Fruit fly (Drosophila melanogaster) Kc167 (cell line): ENCODE data around the gene CG5808.

Source experiments
- Myc ChIP-seq: fragments of >200 bp; optimal IDR thresholded peaks from 2 replicates; lab custom pipeline; 2017; ENCODE audit warnings: missing external identifiers
- Sin3A ChIP-seq: fragments of >200 bp; optimal IDR thresholded peaks from 2 replicates; lab custom pipeline; 2018; ENCODE audit warnings: missing external identifiers
- h ChIP-seq: fragments of >200 bp; optimal IDR thresholded peaks from 3 replicates; lab custom pipeline; 2018; ENCODE audit warnings: missing external identifiers
- insv ChIP-seq: fragments of >200 bp; optimal IDR thresholded peaks from 3 replicates; lab custom pipeline; 2018; ENCODE audit warnings: missing external identifiers
- psq ChIP-seq: fragments of >200 bp; optimal IDR thresholded peaks from 2 replicates; lab custom pipeline; 2017; ENCODE audit warnings: missing external identifiers
- ttk ChIP-seq: sonication (Bioruptor generic); optimal IDR thresholded peaks from 2 replicates; lab custom pipeline; 2017; ENCODE audit warnings: missing external identifiers

The CG5808 gene

DNA sequence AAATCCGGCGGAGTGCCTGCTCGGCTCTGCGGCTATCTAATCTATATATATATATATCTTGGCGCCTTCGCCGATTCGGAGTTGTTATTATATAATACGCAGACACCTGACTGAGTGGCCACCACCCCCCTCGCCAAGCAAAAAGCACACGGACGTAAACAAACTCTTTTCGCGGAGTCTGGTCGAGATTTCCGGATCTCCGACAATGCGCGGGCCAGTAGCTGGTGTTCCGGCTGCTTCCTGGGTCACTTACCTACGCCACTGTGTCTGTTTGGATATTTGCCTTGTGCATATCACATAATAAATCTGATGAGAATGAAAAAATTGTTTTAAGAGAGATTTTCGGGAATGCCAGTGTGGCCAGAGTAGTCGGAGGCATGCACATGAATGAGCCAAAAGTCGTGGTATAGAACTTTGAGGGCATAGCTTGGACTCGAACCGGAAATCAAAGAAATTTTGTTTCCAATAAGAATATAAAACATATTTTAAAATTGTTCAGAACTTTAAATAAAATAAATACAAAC lies 29.7 kb downstream of the CG5808 start, which contains the start of gene CG5805:
Gene CG5805 (minus strand): TSS at position 380 of the 524 bp plus-strand sequence.
- TF ChIP-seq Myc (lab: Kevin White, UChicago) = no peak
- TF ChIP-seq Sin3A = no peak

DNA sequence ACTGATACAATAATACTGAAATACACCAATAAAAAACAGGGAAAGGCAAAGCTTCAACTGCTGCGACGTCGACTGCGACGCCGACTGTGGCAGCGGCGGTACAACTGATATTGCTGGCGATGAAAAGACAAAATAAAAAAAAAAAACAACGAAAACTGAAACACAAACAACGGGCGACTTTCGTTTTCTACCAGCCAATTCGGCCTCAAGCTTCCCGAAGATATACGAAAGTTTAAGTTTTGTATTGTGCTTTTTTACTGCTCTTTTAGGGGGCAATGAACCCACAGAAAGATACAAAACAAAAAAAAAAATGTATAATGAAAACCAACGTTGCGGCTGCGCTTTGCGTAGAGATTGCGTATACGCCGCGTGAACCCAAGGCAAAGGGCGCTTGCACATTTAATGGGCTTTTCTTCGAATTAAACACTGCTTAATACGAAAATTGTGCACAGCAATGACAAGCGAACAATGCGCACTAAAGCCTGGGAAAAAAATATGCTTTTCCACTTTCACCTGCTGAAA lies 38.5 kb downstream of the CG5808 start:
- TF ChIP-seq ttk (lab: Kevin White, UChicago) (no peak), h (lab: Kevin White, UChicago) (no peak), Myc (lab: Kevin White, UChicago) (no peak)

dm6 chr3R:24777101-24777500 lies 39.7 kb downstream of the CG5808 start:
- TF ChIP-seq h (lab: Kevin White, UChicago) (no peak), Myc (lab: Kevin White, UChicago) (no peak)

DNA sequence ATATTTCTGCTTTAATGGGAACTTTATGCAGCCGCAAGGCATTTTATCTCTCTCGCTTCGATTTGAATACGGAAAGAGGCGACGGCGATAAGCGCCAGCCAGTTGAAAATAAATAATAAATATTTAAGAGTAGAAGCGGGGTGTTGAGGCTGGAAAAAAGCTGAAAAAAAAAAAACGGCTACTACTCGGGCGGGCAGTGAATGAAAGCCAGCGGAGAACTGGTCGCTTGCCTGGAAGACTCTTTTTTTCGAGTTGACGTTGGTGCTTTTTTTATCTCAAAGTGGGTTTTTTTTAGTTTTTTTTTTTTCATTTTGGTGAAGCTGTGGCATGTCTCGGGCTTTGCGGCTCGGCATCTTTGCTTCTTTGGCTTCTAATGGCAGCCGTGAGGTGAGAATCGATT lies 43.4 kb downstream of the CG5808 start:
- TF ChIP-seq h (lab: Kevin White, UChicago) (no peak), psq (lab: Kevin White, UChicago) (no peak), Myc (lab: Kevin White, UChicago) (no peak), Sin3A (no peak), insv (lab: Kevin White, UChicago) (no peak), ttk (lab: Kevin White, UChicago) (no peak)

DNA sequence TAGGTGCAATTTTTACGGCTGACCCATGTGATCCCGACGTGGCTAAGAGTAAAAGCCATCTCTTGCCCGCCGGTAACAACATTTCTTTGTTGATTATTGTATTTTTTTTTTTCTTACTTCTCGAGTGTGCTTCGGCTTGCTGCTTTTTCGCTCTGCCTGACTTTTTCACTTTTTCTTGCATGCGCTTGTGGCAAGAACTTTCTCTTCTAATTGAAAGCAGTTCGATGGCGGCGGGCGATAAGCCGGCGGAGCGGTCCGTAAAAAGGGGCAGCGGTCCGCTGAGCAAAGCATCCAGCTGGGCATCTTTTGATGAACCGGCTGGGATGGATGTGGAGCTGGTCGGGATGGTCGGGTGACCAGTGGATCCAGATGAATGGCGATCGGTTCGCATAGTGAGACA lies 43.8 kb downstream of the CG5808 start:
- TF ChIP-seq h (lab: Kevin White, UChicago) = no peak
- no peak for TF ChIP-seq Myc (lab: Kevin White, UChicago)
- no peak for TF ChIP-seq ttk (lab: Kevin White, UChicago)
- no peak for TF ChIP-seq psq (lab: Kevin White, UChicago)
- no peak for TF ChIP-seq Sin3A
- no peak for TF ChIP-seq insv (lab: Kevin White, UChicago)

dm6 chr3R:24771273-24772231 lies 45.3 kb downstream of the CG5808 start, which contains the start of gene CG42331:
CG42331 (plus strand) TSS chr3R:24772181.
- TF ChIP-seq insv (lab: Kevin White, UChicago) = no peak
- TF ChIP-seq h (lab: Kevin White, UChicago) = no peak
- TF ChIP-seq ttk (lab: Kevin White, UChicago) = no peak
- no peak for TF ChIP-seq Myc (lab: Kevin White, UChicago)
- no peak for TF ChIP-seq Sin3A
- TF ChIP-seq psq (lab: Kevin White, UChicago) = no peak

- TF ChIP-seq ttk (lab: Kevin White, UChicago) (peak; percentile 48), h (lab: Kevin White, UChicago) (no peak)
These were observed 47.2 kb downstream of the CG5808 start for dm6 chr3R:24769601-24770000.

DNA sequence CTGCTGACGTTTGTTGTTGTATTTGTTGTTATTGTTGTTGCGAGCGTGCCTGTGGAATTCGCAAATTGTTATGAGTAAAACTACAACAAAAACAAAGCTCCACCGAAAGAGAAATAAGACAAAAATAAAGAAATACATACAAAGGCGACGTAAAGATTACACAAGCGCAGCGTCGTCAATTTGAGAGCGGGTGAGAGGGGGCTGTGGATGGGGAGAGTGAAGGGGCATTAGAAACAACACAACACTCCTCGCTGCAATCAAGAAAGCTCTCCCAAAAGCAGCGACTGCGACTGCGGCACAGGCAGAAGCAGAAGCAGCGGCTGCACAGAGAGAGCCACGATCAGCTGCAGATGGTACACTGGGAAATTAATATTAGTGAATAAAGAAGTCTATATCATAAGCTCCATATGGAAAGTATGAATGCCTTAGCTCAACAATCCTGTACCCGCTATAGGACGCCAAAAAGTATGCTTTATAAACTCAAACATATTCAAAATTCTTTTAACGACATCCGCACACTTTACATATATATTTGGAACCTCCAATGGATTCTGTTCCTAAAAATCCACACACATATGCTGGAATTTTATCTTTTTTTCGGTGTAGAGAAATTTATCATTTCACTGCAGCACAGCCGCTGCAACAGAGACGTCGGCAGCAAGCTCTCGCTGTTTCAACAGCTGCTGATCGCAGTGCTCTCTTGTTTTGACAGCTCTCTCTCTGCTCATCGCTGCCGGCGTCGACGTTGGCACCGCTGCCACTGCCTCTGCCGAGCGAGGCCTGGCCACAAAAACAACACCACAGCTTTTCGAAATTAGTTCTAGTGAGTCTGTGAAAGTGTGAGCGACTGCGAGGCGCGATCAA lies 48.0 kb downstream of the CG5808 start, which contains the start of gene CG13631:
Gene CG13631 (plus strand): TSS at position 814 of the 864 bp plus-strand sequence.
- TF ChIP-seq ttk (lab: Kevin White, UChicago) = no peak
- TF ChIP-seq h (lab: Kevin White, UChicago) = no peak
- TF ChIP-seq Myc (lab: Kevin White, UChicago) = no peak
- TF ChIP-seq insv (lab: Kevin White, UChicago) = no peak
- no peak for TF ChIP-seq psq (lab: Kevin White, UChicago)
- no peak for TF ChIP-seq Sin3A

dm6 chr3R:24767667-24768340 lies 49.0 kb downstream of the CG5808 start:
- TF ChIP-seq Myc (lab: Kevin White, UChicago) = no peak
- TF ChIP-seq psq (lab: Kevin White, UChicago) = no peak
- TF ChIP-seq ttk (lab: Kevin White, UChicago) = no peak
- TF ChIP-seq h (lab: Kevin White, UChicago) = no peak
- no peak for TF ChIP-seq insv (lab: Kevin White, UChicago)
- no peak for TF ChIP-seq Sin3A

DNA sequence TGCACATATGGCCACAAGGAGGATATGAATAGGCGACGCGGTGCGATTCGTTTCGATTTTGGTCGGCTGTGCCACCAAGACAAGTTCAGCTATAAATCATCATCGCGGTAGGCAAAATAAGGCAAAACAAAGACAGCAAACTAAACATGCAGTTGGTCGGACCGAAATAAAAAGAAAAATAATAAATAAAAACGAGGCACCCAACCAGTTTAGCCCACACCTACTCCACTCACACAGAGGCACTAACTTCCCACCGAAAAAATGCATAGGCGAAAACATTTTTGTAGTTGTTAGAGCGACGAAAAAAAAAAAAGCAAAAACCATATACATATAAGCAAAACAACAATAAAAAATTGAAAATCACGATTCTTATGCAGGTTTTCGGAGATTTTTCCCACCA lies 50.1 kb downstream of the CG5808 start:
- TF ChIP-seq insv (lab: Kevin White, UChicago) = no peak
- no peak for TF ChIP-seq ttk (lab: Kevin White, UChicago)
- TF ChIP-seq Myc (lab: Kevin White, UChicago) = no peak
- TF ChIP-seq psq (lab: Kevin White, UChicago) = no peak
- TF ChIP-seq Sin3A = no peak
- TF ChIP-seq h (lab: Kevin White, UChicago) = no peak

dm6 chr3R:24764971-24765370 lies 51.8 kb downstream of the CG5808 start, which contains the start of gene AstA:
AstA (minus strand) TSS chr3R:24765071.
- TF ChIP-seq Sin3A = no peak
- TF ChIP-seq psq (lab: Kevin White, UChicago) = no peak
- TF ChIP-seq Myc (lab: Kevin White, UChicago) = no peak
- TF ChIP-seq insv (lab: Kevin White, UChicago) = no peak
- TF ChIP-seq ttk (lab: Kevin White, UChicago) = no peak
- TF ChIP-seq h (lab: Kevin White, UChicago) = no peak
